Comparison of ENCODE assay signal across 5 fruit fly cellular contexts in genomic region chr3R:23004161-23004560, dm6.
TF ChIP-seq lines count a peak whose summit lies in the region.

No protein-coding gene starts in this region.

- TF ChIP-seq CTCF in whole organism, embryonic (GFP tag; optimal IDR thresholded peaks at IDR 0.05; lab: Kevin White, UChicago) = no peak

TF ChIP-seq in whole organism, adult, 20 proteins besides CTCF, POLR2A, EP300 and RAD21:
- TF ChIP-seq CG11617 (GFP tag; optimal IDR thresholded peaks at IDR 0.05; lab: Kevin White, UChicago) (no peak), bab1 (GFP tag; optimal IDR thresholded peaks at IDR 0.05; lab: Kevin White, UChicago) (peak; percentile 60)

TF ChIP-seq in whole organism, embryonic, 481 proteins besides CTCF, POLR2A, EP300 and RAD21 (continues in another document):
- TF ChIP-seq toy (GFP tag; IDR thresholded peaks at IDR 0.05; lab: Robert Waterston, UW) (no peak), CG12236 (GFP tag; optimal IDR thresholded peaks at IDR 0.05; lab: Kevin White, UChicago) (no peak), Dref (GFP tag; IDR thresholded peaks at IDR 0.05; lab: Robert Waterston, UW) (0 out of 2 replicates have a peak, but pooled peaks have one; percentile 22), oc (tag; optimal IDR thresholded peaks at IDR 0.05; lab: Kevin White, UChicago) (no peak), mam (GFP tag; optimal IDR thresholded peaks at IDR 0.05; lab: Kevin White, UChicago) (no peak), tna (GFP tag; IDR thresholded peaks at IDR 0.05; lab: Robert Waterston, UW; ENCODE audit: partially characterized antibody) (no peak), Ets65A (GFP tag; lab: Kevin White, UChicago) (peak; percentile 65), otp (GFP tag; IDR thresholded peaks at IDR 0.05; lab: Robert Waterston, UW) (0 out of 3 replicates have a peak, but pooled peaks have one; percentile 9), p53 (GFP tag; optimal IDR thresholded peaks at IDR 0.05; lab: Kevin White, UChicago) (no peak), Ravus (GFP tag; IDR thresholded peaks at IDR 0.05; lab: Robert Waterston, UW) (no peak), CrebB (tag; optimal IDR thresholded peaks at IDR 0.05; lab: Kevin White, UChicago) (no peak), Mrtf (GFP tag; IDR thresholded peaks at IDR 0.05; lab: Robert Waterston, UW) (no peak), knrl (GFP tag; IDR thresholded peaks at IDR 0.05; lab: Robert Waterston, UW; ENCODE audit: partially characterized antibody) (no peak), ac (GFP tag; optimal IDR thresholded peaks at IDR 0.05; lab: Kevin White, UChicago) (no peak), vvl (GFP tag; IDR thresholded peaks at IDR 0.05; lab: Robert Waterston, UW) (peak; percentile 10; the same call in 1 of the 2 replicates), zfh1 (GFP tag; IDR thresholded peaks at IDR 0.05; lab: Robert Waterston, UW) (no peak), E2f2 (GFP tag; IDR thresholded peaks at IDR 0.05; lab: Robert Waterston, UW) (no peak), vfl (GFP tag; optimal IDR thresholded peaks at IDR 0.05; lab: Kevin White, UChicago) (no peak), CG30431 (GFP tag; optimal IDR thresholded peaks at IDR 0.05; lab: Kevin White, UChicago) (no peak), ssp (GFP tag; IDR thresholded peaks at IDR 0.05; lab: Robert Waterston, UW) (no peak), CG2678 (tag; optimal IDR thresholded peaks at IDR 0.05; lab: Kevin White, UChicago) (no peak), NfI (GFP tag; optimal IDR thresholded peaks at IDR 0.05; lab: Kevin White, UChicago) (peak; percentile 25), CG17328 (GFP tag; IDR thresholded peaks at IDR 0.05; lab: Robert Waterston, UW) (no peak)

TF ChIP-seq in whole organism, prepupa, 60 proteins besides CTCF, POLR2A, EP300 and RAD21:
- TF ChIP-seq fd85E (GFP tag; optimal IDR thresholded peaks at IDR 0.05; lab: Kevin White, UChicago) (no peak), pdm3 (GFP tag; optimal IDR thresholded peaks at IDR 0.05; lab: Kevin White, UChicago) (peak; percentile 0), CG6808 (GFP tag; optimal IDR thresholded peaks at IDR 0.05; lab: Kevin White, UChicago) (no peak), dsx (GFP tag; optimal IDR thresholded peaks at IDR 0.05; lab: Kevin White, UChicago; ENCODE audit: poor library complexity, severe bottlenecking) (no peak), CG31627 (GFP tag; optimal IDR thresholded peaks at IDR 0.05; lab: Kevin White, UChicago) (no peak), Ets96B (tag; optimal IDR thresholded peaks at IDR 0.05; lab: Kevin White, UChicago) (no peak), CG34406 (GFP tag; optimal IDR thresholded peaks at IDR 0.05; lab: Kevin White, UChicago) (peak; percentile 14), Hr38 (GFP tag; optimal IDR thresholded peaks at IDR 0.05; lab: Kevin White, UChicago) (no peak), OdsH (GFP tag; optimal IDR thresholded peaks at IDR 0.05; lab: Kevin White, UChicago) (peak; percentile 22), CG10669 (GFP tag; optimal IDR thresholded peaks at IDR 0.05; lab: Kevin White, UChicago) (peak; percentile 7), CG32006 (GFP tag; optimal IDR thresholded peaks at IDR 0.05; lab: Kevin White, UChicago) (peak; percentile 13), CG6163 (GFP tag; IDR thresholded peaks at IDR 0.05; lab: Robert Waterston, UW) (peak; percentile 43; the same call in 2 of the 3 replicates), Eip78C (GFP tag; lab: Kevin White, UChicago) (peak; percentile 57), net (GFP tag; optimal IDR thresholded peaks at IDR 0.05; lab: Kevin White, UChicago) (peak; percentile 32)

TF ChIP-seq in whole organism, pupa, 21 proteins besides CTCF, POLR2A, EP300 and RAD21:
- TF ChIP-seq CG8159 (tag; optimal IDR thresholded peaks at IDR 0.05; lab: Kevin White, UChicago) (no peak), rn (GFP tag; IDR thresholded peaks at IDR 0.05; lab: Robert Waterston, UW) (no peak), CG4496 (GFP tag; IDR thresholded peaks at IDR 0.05; lab: Robert Waterston, UW) (peak; percentile 84), CG10348 (GFP tag; IDR thresholded peaks at IDR 0.05; lab: Robert Waterston, UW) (no peak), CG15710 (tag; optimal IDR thresholded peaks at IDR 0.05; lab: Kevin White, UChicago) (no peak), Snoo (tag; optimal IDR thresholded peaks at IDR 0.05; lab: Kevin White, UChicago) (no peak), Ets98B (GFP tag; IDR thresholded peaks at IDR 0.05; lab: Robert Waterston, UW) (0 out of 2 replicates have a peak, but pooled peaks have one; percentile 11), D1 (tag; optimal IDR thresholded peaks at IDR 0.05; lab: Kevin White, UChicago) (no peak), Pif1B (GFP tag; optimal IDR thresholded peaks at IDR 0.05; lab: Kevin White, UChicago) (no peak), fd96Ca (GFP tag; IDR thresholded peaks at IDR 0.05; lab: Robert Waterston, UW) (peak; percentile 54; the same call in 2 of the 3 replicates)

TF ChIP-seq in whole organism, wandering third instar larva, 38 proteins besides CTCF, POLR2A, EP300 and RAD21:
- TF ChIP-seq h (GFP tag; optimal IDR thresholded peaks at IDR 0.05; lab: Kevin White, UChicago) (no peak), N (GFP tag; optimal IDR thresholded peaks at IDR 0.05; lab: Kevin White, UChicago) (peak; percentile 54), CrebA (GFP tag; optimal IDR thresholded peaks at IDR 0.05; lab: Kevin White, UChicago; ENCODE audit: borderline replicate concordance) (no peak), Myc (optimal IDR thresholded peaks at IDR 0.05; lab: Kevin White, UChicago) (peak; percentile 18)
TF ChIP-seq in whole organism, wandering third instar larva: peak in this region for 2.
